Worm (Caenorhabditis elegans) whole organism, L4/young adult: ENCODE measurements around the gene srv-5.

Experiments
- W03F9.2 ChIP-seq: fragments of 150-350 bp; optimal IDR thresholded peaks from 2 replicates; lab custom pipeline; 2014; ENCODE audit warnings: missing biosample characterization, missing genetic modification characterization
- him-1 ChIP-seq: sonication (generic microtip); optimal IDR thresholded peaks from 2 replicates; lab custom pipeline; 2016; ENCODE audit warnings: missing genotype, missing genetic modification reagents, missing genetic modification characterization, missing compliant biosample characterization

DNA sequence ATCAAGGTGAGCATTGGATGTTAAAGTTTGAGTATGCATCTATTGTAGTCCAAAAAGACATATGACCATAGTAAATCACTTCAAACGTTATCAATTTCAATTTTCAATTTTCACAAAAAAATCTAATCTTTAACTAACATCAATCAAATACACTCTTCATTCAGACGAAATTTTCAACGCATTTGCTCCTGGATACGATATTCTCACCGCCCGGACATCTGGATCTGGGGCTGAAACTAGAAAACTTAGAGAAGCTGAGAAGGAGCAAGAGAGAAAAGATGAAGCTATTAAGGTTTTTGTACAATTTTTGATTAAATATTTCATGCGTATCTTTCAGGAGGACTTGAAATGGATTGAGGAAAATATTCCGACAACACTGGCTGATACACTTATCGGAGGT is 11.7 kb downstream of the srv-5 start:
- TF ChIP-seq him-1 = no peak
- no peak for TF ChIP-seq W03F9.2 (tag; lab: Kevin White, UChicago)
